Fruit fly (Drosophila melanogaster) whole organism, prepupa: ENCODE results near the gene CG8319.
A peak's percentile ranks its signal among the peaks of the same experiment; 100 is the strongest.

ENCODE experiments used
- Blimp-1 ChIP-seq: fragments of 200-800 bp; sonication (Bioruptor generic); optimal IDR thresholded peaks from 3 replicates; lab custom pipeline; 2017; ENCODE audit warnings: missing biosample characterization, missing genetic modification characterization, mild to moderate bottlenecking, moderate library complexity, missing genetic modification reagents
- CG10631 ChIP-seq: fragments of 200-800 bp; sonication (Bioruptor generic); optimal IDR thresholded peaks from 2 replicates; lab custom pipeline; 2016; ENCODE audit warnings: missing biosample characterization, missing genetic modification characterization
- CG11294 ChIP-seq: fragments of 200-800 bp; sonication (Bioruptor generic); IDR thresholded peaks from 2 replicates; pipeline ENCODE4 v1.3.6; 2022; ENCODE audit warnings: missing biosample characterization, missing genetic modification characterization
- CG11762 ChIP-seq: fragments of 200-800 bp; sonication (Bioruptor generic); optimal IDR thresholded peaks from 3 replicates; lab custom pipeline; 2016; ENCODE audit warnings: missing biosample characterization, missing genetic modification characterization; ENCODE audit not compliant: insufficient read depth
- CG11902 ChIP-seq: fragments of 200-800 bp; sonication (Bioruptor generic); optimal IDR thresholded peaks from 3 replicates; lab custom pipeline; 2016; ENCODE audit warnings: missing biosample characterization, missing genetic modification characterization
- CG1621 ChIP-seq: fragments of 200-800 bp; sonication (Bioruptor generic); optimal IDR thresholded peaks from 3 replicates; lab custom pipeline; 2018; ENCODE audit warnings: missing biosample characterization, mild to moderate bottlenecking, missing genetic modification characterization
- CG31627 ChIP-seq: fragments of 200-800 bp; sonication (Bioruptor generic); optimal IDR thresholded peaks from 3 replicates; lab custom pipeline; 2016; ENCODE audit warnings: missing biosample characterization, missing genetic modification characterization
- CG32006 ChIP-seq: fragments of 200-800 bp; sonication (Bioruptor generic); optimal IDR thresholded peaks from 3 replicates; lab custom pipeline; 2017; ENCODE audit warnings: missing biosample characterization, mild to moderate bottlenecking, missing genetic modification characterization
- CG3919 ChIP-seq: fragments of 200-800 bp; sonication (Bioruptor generic); optimal IDR thresholded peaks from 3 replicates; lab custom pipeline; 2016; ENCODE audit warnings: missing biosample characterization, missing genetic modification characterization
- CG6163 ChIP-seq: fragments of 200-800 bp; sonication (Bioruptor generic); IDR thresholded peaks from 3 replicates; pipeline ENCODE4 v1.3.6; 2022; ENCODE audit warnings: missing biosample characterization, missing genetic modification characterization
- CG6808 ChIP-seq: fragments of 200-800 bp; sonication (Bioruptor generic); optimal IDR thresholded peaks from 3 replicates; lab custom pipeline; 2017; ENCODE audit warnings: missing biosample characterization, missing genetic modification characterization, mild to moderate bottlenecking, moderate library complexity, missing genetic modification reagents
- CG6854 ChIP-seq: fragments of 200-800 bp; sonication (Bioruptor generic); optimal IDR thresholded peaks from 2 replicates; lab custom pipeline; 2017; ENCODE audit warnings: missing biosample characterization, mild to moderate bottlenecking, missing genetic modification characterization
- CG7368 ChIP-seq: fragments of 200-800 bp; sonication (Bioruptor generic); optimal IDR thresholded peaks from 3 replicates; lab custom pipeline; 2016; ENCODE audit warnings: missing biosample characterization, missing genetic modification characterization
- CG8119 ChIP-seq: fragments of 200-800 bp; sonication (Bioruptor generic); IDR thresholded peaks from 3 replicates; pipeline ENCODE4 v1.3.6; 2022; ENCODE audit warnings: missing biosample characterization, missing genetic modification characterization
- CG9139 ChIP-seq: fragments of 200-800 bp; sonication (Bioruptor generic); optimal IDR thresholded peaks from 3 replicates; lab custom pipeline; 2017; ENCODE audit warnings: missing biosample characterization, mild to moderate bottlenecking, missing genetic modification characterization
- Eip78C ChIP-seq: fragments of 200-800 bp; sonication (Bioruptor generic); peaks from one replicate; lab custom pipeline; 2016; ENCODE audit warnings: missing biosample characterization, missing genetic modification characterization
- Eip93F ChIP-seq: fragments of 200-800 bp; sonication (Bioruptor generic); optimal IDR thresholded peaks from 2 replicates; lab custom pipeline; 2016; ENCODE audit warnings: missing biosample characterization, mild to moderate bottlenecking, missing genetic modification characterization
- Hr38 ChIP-seq: sonication (Bioruptor generic); optimal IDR thresholded peaks from 2 replicates; lab custom pipeline; 2016; ENCODE audit warnings: missing biosample characterization, missing genetic modification characterization
- Hr39 ChIP-seq: fragments of 200-800 bp; sonication (Bioruptor generic); optimal IDR thresholded peaks from 2 replicates; lab custom pipeline; 2016; ENCODE audit warnings: missing biosample characterization, missing genetic modification characterization
- Hr4 ChIP-seq: fragments of 200-800 bp; sonication (Bioruptor generic); optimal IDR thresholded peaks from 3 replicates; lab custom pipeline; 2016; ENCODE audit warnings: missing biosample characterization, missing genetic modification characterization
- Met ChIP-seq: fragments of 200-800 bp; sonication (Bioruptor generic); optimal IDR thresholded peaks from 3 replicates; lab custom pipeline; 2016; ENCODE audit warnings: missing biosample characterization, missing genetic modification characterization
- OdsH ChIP-seq: fragments of 200-800 bp; sonication (Bioruptor generic); optimal IDR thresholded peaks from 3 replicates; lab custom pipeline; 2016; ENCODE audit warnings: missing biosample characterization, missing genetic modification characterization
- Smox ChIP-seq: fragments of 200-800 bp; sonication (Bioruptor generic); optimal IDR thresholded peaks from 3 replicates; lab custom pipeline; 2016; ENCODE audit warnings: missing biosample characterization, missing genetic modification characterization
- Sox102F ChIP-seq: fragments of 200-800 bp; sonication (Bioruptor generic); optimal IDR thresholded peaks from 2 replicates; lab custom pipeline; 2016; ENCODE audit warnings: missing biosample characterization, mild to moderate bottlenecking, missing genetic modification characterization
- Sox14 ChIP-seq: fragments of 200-800 bp; sonication (Bioruptor generic); optimal IDR thresholded peaks from 3 replicates; lab custom pipeline; 2016; ENCODE audit warnings: missing biosample characterization, missing genetic modification characterization
- achi ChIP-seq: fragments of 200-800 bp; sonication (Bioruptor generic); optimal IDR thresholded peaks from 3 replicates; lab custom pipeline; 2016; ENCODE audit warnings: missing biosample characterization, missing genetic modification characterization
- acj6 ChIP-seq: fragments of 200-800 bp; sonication (Bioruptor generic); optimal IDR thresholded peaks from 3 replicates; lab custom pipeline; 2016; ENCODE audit warnings: missing biosample characterization, missing genetic modification characterization
- cyc ChIP-seq: fragments of 200-800 bp; sonication (Bioruptor generic); optimal IDR thresholded peaks from 3 replicates; lab custom pipeline; 2016; ENCODE audit warnings: missing biosample characterization, missing genetic modification characterization
- dsx ChIP-seq: fragments of 200-800 bp; optimal IDR thresholded peaks from 3 replicates; lab custom pipeline; 2019; ENCODE audit warnings: missing biosample characterization, mild to moderate bottlenecking, missing genetic modification characterization, moderate library complexity; ENCODE audit not compliant: poor library complexity, severe bottlenecking
- eg ChIP-seq: fragments of 200-800 bp; sonication (Bioruptor generic); IDR thresholded peaks from 3 replicates; pipeline ENCODE4 v1.3.6; 2022; ENCODE audit warnings: missing biosample characterization, missing genetic modification characterization
- esn ChIP-seq: fragments of 200-800 bp; sonication (Bioruptor generic); optimal IDR thresholded peaks from 2 replicates; lab custom pipeline; 2016; ENCODE audit warnings: missing biosample characterization, mild to moderate bottlenecking, missing genetic modification characterization, moderate library complexity
- fd59A ChIP-seq: fragments of 200-800 bp; sonication (Bioruptor generic); optimal IDR thresholded peaks from 2 replicates; lab custom pipeline; 2017; ENCODE audit warnings: missing biosample characterization, mild to moderate bottlenecking, missing genetic modification characterization, missing genetic modification reagents
- fkh ChIP-seq: fragments of 200-800 bp; sonication (Bioruptor generic); optimal IDR thresholded peaks from 3 replicates; lab custom pipeline; 2017; ENCODE audit warnings: missing biosample characterization, mild to moderate bottlenecking, missing genetic modification characterization, moderate library complexity
- lz ChIP-seq: fragments of 200-800 bp; sonication (Bioruptor generic); optimal IDR thresholded peaks from 3 replicates; lab custom pipeline; 2016; ENCODE audit warnings: missing biosample characterization, missing genetic modification characterization
- net ChIP-seq: fragments of 200-800 bp; sonication (Bioruptor generic); optimal IDR thresholded peaks from 3 replicates; lab custom pipeline; 2016; ENCODE audit warnings: missing biosample characterization, missing genetic modification characterization
- pdm3 ChIP-seq: fragments of 200-800 bp; sonication (Bioruptor generic); optimal IDR thresholded peaks from 3 replicates; lab custom pipeline; 2016; ENCODE audit warnings: missing biosample characterization, missing genetic modification characterization
- spab ChIP-seq: fragments of 200-800 bp; sonication (Bioruptor generic); optimal IDR thresholded peaks from 2 replicates; lab custom pipeline; 2017; ENCODE audit warnings: missing biosample characterization, mild to moderate bottlenecking, missing genetic modification characterization, missing genetic modification reagents
- ss ChIP-seq, 2 experiments: fragments of 200-800 bp; sonication (Bioruptor generic); optimal IDR thresholded peaks; 2 replicates in 1 of 2; 3 replicates in 1 of 2; lab custom pipeline; 2017 to 2018; ENCODE audit warnings: mild to moderate bottlenecking in 2 of 2, missing biosample characterization in 2 of 2, missing genetic modification characterization in 2 of 2, moderate library complexity in 1 of 2
- svp ChIP-seq: fragments of 200-800 bp; sonication (Bioruptor generic); peaks from one replicate; lab custom pipeline; 2016; ENCODE audit warnings: missing biosample characterization, missing genetic modification characterization
- topi ChIP-seq: fragments of 200-800 bp; sonication (Bioruptor generic); optimal IDR thresholded peaks from 3 replicates; lab custom pipeline; 2016; ENCODE audit warnings: missing biosample characterization, missing genetic modification characterization
- vri ChIP-seq: fragments of 200-800 bp; sonication (Bioruptor generic); optimal IDR thresholded peaks from 3 replicates; lab custom pipeline; 2016; ENCODE audit warnings: missing biosample characterization, mild to moderate bottlenecking, missing genetic modification characterization

CG8319 gene

DNA sequence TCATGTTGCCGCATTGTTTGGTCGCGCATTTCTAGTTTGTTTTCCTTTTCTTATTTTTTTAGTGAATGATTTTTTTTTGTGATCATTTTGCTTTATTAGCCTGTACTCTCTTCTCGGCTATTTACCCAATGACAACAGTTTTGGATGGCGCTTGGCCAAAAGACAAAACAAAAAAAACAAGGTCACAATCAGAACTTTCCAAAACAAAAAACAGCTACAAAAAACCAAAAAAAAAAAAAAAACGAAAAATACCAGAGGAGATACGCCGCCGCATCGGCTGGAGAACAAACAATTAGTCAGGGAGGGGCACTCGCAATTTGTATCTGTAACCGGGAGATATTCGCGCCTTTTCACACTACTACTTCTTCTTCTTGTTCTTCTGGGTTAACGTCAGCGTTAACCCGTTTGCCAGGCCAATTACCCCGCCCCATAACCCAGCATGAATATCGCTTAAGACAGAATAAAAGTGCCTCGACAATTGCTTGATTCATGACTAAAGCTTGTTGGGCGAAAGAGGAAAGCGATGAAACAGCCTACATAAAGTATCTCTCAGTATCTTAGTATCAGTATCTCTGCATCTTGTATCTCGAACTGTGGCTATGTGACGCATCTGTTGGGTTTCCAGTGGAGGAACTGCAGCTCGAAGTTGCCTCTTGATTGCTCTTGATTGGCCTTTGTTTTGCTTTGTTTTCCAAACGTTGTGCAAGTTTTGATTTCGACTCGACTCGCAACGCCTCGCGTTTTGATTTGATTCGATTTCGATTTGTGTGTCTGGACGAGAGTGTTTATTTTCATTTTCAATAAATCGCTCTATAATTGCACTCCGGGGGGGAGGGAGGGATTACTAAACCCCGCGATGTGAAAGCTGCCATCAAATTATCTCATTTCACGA is 20.0 kb upstream of the CG8319 start:
- TF ChIP-seq ss (GFP tag; optimal IDR thresholded peaks at IDR 0.05; lab: Kevin White, UChicago), result peak; percentile 3 to 7
- no peak for TF ChIP-seq Eip93F (GFP tag; lab: Kevin White, UChicago)
- TF ChIP-seq esn (GFP tag; lab: Kevin White, UChicago), result no peak
- TF ChIP-seq CG9139 (GFP tag; lab: Kevin White, UChicago), result no peak
- TF ChIP-seq svp (GFP tag; lab: Kevin White, UChicago), result peak; percentile 53
- TF ChIP-seq CG6163 (GFP tag; lab: Robert Waterston, UW), result no peak
- TF ChIP-seq CG6854 (GFP tag; lab: Kevin White, UChicago), result peak; percentile 27
- no peak for TF ChIP-seq spab (GFP tag; lab: Kevin White, UChicago)
- peak; percentile 44 for TF ChIP-seq Eip78C (GFP tag; lab: Kevin White, UChicago)
- TF ChIP-seq net, result no peak
- peak; percentile 53 for TF ChIP-seq fkh (GFP tag; lab: Kevin White, UChicago)
- no peak for TF ChIP-seq OdsH (GFP tag; lab: Kevin White, UChicago)
- TF ChIP-seq CG11294 (GFP tag; lab: Robert Waterston, UW), result no peak

dm6 chr3R:9608206-9608605 is 18.9 kb upstream of the CG8319 start:
- TF ChIP-seq CG32006 (GFP tag; lab: Kevin White, UChicago), result peak; percentile 23
- TF ChIP-seq CG1621 (tag; lab: Kevin White, UChicago), result no peak

DNA sequence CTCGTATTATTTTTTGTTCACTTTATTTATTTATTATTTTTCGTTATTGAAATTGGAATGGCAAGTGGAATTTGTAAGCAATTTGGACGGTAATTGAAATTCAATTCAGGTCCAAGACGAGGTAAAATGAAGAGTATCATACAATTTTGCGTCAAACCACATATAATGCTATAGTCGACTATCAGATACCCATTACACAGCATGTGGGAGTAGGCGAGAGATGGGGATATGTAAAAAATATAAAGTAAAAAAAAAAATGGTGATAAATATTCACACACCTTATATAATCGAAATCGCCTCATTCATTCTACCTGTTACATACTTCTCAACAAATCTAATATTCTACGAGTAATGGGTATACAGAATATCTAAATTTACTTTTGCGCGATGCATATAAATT is 14.9 kb upstream of the CG8319 start:
- TF ChIP-seq Met (GFP tag; lab: Kevin White, UChicago) (peak; percentile 28), Hr4 (GFP tag; lab: Kevin White, UChicago) (no peak), svp (GFP tag; lab: Kevin White, UChicago) (peak; percentile 19), fd59A (GFP tag; lab: Kevin White, UChicago) (no peak), Blimp-1 (GFP tag; lab: Kevin White, UChicago) (no peak), cyc (peak; percentile 4), dsx (GFP tag; lab: Kevin White, UChicago) (no peak), CG6163 (GFP tag; lab: Robert Waterston, UW) (peak; percentile 34; the same call in 1 of the 3 replicates), pdm3 (GFP tag; lab: Kevin White, UChicago) (no peak), Sox14 (no peak), CG31627 (GFP tag; lab: Kevin White, UChicago) (peak; percentile 11), CG8119 (GFP tag; lab: Robert Waterston, UW) (no peak), CG7368 (GFP tag; lab: Kevin White, UChicago) (no peak), net (no peak), Eip78C (GFP tag; lab: Kevin White, UChicago) (peak; percentile 54), Hr38 (no peak), esn (GFP tag; lab: Kevin White, UChicago) (peak; percentile 35), CG32006 (GFP tag; lab: Kevin White, UChicago) (no peak), CG10631 (GFP tag; lab: Kevin White, UChicago) (no peak), topi (GFP tag; lab: Kevin White, UChicago) (peak; percentile 23), eg (GFP tag; lab: Robert Waterston, UW) (no peak), Eip93F (GFP tag; lab: Kevin White, UChicago) (no peak), achi (GFP tag; lab: Kevin White, UChicago) (no peak), Sox102F (GFP tag; lab: Kevin White, UChicago) (peak; percentile 3), CG6808 (GFP tag; lab: Kevin White, UChicago) (no peak), CG11762 (GFP tag; lab: Kevin White, UChicago) (no peak), vri (GFP tag; lab: Kevin White, UChicago) (peak; percentile 39), CG11902 (GFP tag; lab: Kevin White, UChicago) (no peak), lz (GFP tag; lab: Kevin White, UChicago) (peak; percentile 10), CG9139 (GFP tag; lab: Kevin White, UChicago) (no peak), acj6 (GFP tag; lab: Kevin White, UChicago) (no peak), fkh (GFP tag; lab: Kevin White, UChicago) (no peak), CG3919 (GFP tag; lab: Kevin White, UChicago) (no peak), Hr39 (GFP tag; lab: Kevin White, UChicago) (peak; percentile 8), Smox (peak; percentile 13), CG6854 (GFP tag; lab: Kevin White, UChicago) (no peak)
- TF ChIP-seq, all 60 proteins: peak for 13
